Fruit fly (Drosophila melanogaster): ENCODE measurements around the gene CG32944.

DNA sequence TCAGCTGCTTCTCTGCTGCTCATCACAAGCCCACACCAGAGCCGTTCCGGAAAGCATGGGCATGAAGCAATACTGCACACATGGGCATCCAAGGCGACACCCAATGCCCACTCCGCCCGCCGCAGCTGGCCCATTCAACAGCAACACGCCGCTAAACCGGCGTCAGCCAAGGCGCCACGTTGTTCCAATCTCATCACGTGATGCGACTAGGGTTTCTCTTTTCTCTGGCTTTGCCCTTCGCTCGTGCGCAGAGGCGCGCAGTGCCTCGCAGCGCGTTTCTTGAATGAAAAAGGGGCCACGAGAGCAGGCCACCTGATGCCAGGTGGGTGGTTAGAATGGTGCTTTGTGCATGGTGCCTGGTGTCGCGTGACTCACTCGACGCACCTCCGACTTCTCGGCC lies 29.9 kb upstream of the CG32944 start:
- TF ChIP-seq Crg-1 (GFP tag; optimal IDR thresholded peaks at IDR 0.05) (no peak), CG7101 (tag; optimal IDR thresholded peaks at IDR 0.05) (no peak), CG12768 (GFP tag; optimal IDR thresholded peaks at IDR 0.05) (no peak), CG1620 (GFP tag; optimal IDR thresholded peaks at IDR 0.05) (no peak), CG33017 (tag; optimal IDR thresholded peaks at IDR 0.05) (no peak), cic (GFP tag; optimal IDR thresholded peaks at IDR 0.05) (peak; percentile 16), Clk (GFP tag; optimal IDR thresholded peaks at IDR 0.05) (no peak), CG11617 (GFP tag; optimal IDR thresholded peaks at IDR 0.05) (no peak), toe (GFP tag; optimal IDR thresholded peaks at IDR 0.05) (no peak), tj (GFP tag; optimal IDR thresholded peaks at IDR 0.05) (no peak), cnc (optimal IDR thresholded peaks at IDR 0.05) (no peak), kay (GFP tag; ENCODE audit: borderline replicate concordance) (no peak), Hr96 (GFP tag; optimal IDR thresholded peaks at IDR 0.05) (no peak)

All from whole organism, adult.